Fruit fly (Drosophila melanogaster) whole organism, wandering third instar larva: ENCODE measurements around the gene Pnn.
A peak's percentile ranks its signal among the peaks of the same experiment; 100 is the strongest.

Experiments used
- Abd-B ChIP-seq: fragments of >200 bp; optimal IDR thresholded peaks from 2 replicates; lab custom pipeline; 2017; ENCODE audit warnings: missing biosample characterization, missing genetic modification characterization
- CG9705 ChIP-seq: fragments of 200-800 bp; sonication (Bioruptor generic); optimal IDR thresholded peaks from 2 replicates; lab custom pipeline; 2018; ENCODE audit warnings: missing biosample characterization, mild to moderate bottlenecking, missing genetic modification characterization
- CrebA ChIP-seq: fragments of 200-800 bp; sonication (Bioruptor generic); optimal IDR thresholded peaks from 2 replicates; lab custom pipeline; 2016; ENCODE audit warnings: missing biosample characterization, mild to moderate bottlenecking, missing genetic modification characterization, borderline replicate concordance
- Dfd ChIP-seq: fragments of >200 bp; optimal IDR thresholded peaks from 2 replicates; lab custom pipeline; 2017; ENCODE audit warnings: missing biosample characterization, missing genetic modification characterization
- Dif ChIP-seq: fragments of 200-275, 200-300 bp; sonication (Bioruptor generic); optimal IDR thresholded peaks from 2 replicates; lab custom pipeline; 2018; ENCODE audit warnings: missing biosample characterization, missing genetic modification characterization; ENCODE audit not compliant: partially characterized antibody
- Hnf4 ChIP-seq: fragments of 200-800 bp; sonication (Bioruptor generic); optimal IDR thresholded peaks from 2 replicates; lab custom pipeline; 2016; ENCODE audit warnings: missing biosample characterization, mild to moderate bottlenecking, missing genetic modification characterization
- Hr78 ChIP-seq: fragments of >200 bp; optimal IDR thresholded peaks from 2 replicates; lab custom pipeline; 2017; ENCODE audit warnings: missing biosample characterization, missing genetic modification characterization
- Hr83 ChIP-seq: fragments of 200-300 bp; sonication (Bioruptor generic); optimal IDR thresholded peaks from 2 replicates; lab custom pipeline; 2016; ENCODE audit warnings: missing biosample characterization, mild to moderate bottlenecking, missing genetic modification characterization, moderate library complexity; ENCODE audit not compliant: poor library complexity, severe bottlenecking
- Jra ChIP-seq: sonication (Bioruptor generic); optimal IDR thresholded peaks from 2 replicates; lab custom pipeline; 2016; ENCODE audit warnings: missing biosample characterization, missing genetic modification characterization
- Myc ChIP-seq: fragments of >200 bp; optimal IDR thresholded peaks from 2 replicates; lab custom pipeline; 2017
- N ChIP-seq: fragments of >200 bp; optimal IDR thresholded peaks from 2 replicates; lab custom pipeline; 2018; ENCODE audit warnings: missing biosample characterization, missing external identifiers, missing genetic modification characterization
- OdsH ChIP-seq: fragments of 200-800 bp; sonication (Bioruptor generic); optimal IDR thresholded peaks from 2 replicates; lab custom pipeline; 2016; ENCODE audit warnings: missing biosample characterization, mild to moderate bottlenecking, missing genetic modification characterization
- Rel ChIP-seq, 2 experiments: fragments of 200-800 bp; sonication (Bioruptor generic) in 1 of 2; optimal IDR thresholded peaks; 2 replicates in 1 of 2; 3 replicates in 1 of 2; lab custom pipeline; 2016 to 2019; ENCODE audit warnings: mild to moderate bottlenecking in 2 of 2, missing biosample characterization in 2 of 2, missing genetic modification characterization in 2 of 2, moderate library complexity in 1 of 2
- Sp1 ChIP-seq: fragments of 200-800 bp; sonication (Bioruptor generic); optimal IDR thresholded peaks from 3 replicates; lab custom pipeline; 2019; ENCODE audit warnings: missing biosample characterization, mild to moderate bottlenecking, missing genetic modification characterization, moderate library complexity
- Vsx2 ChIP-seq: fragments of 200-300, 225-300 bp; sonication (Bioruptor generic); optimal IDR thresholded peaks from 2 replicates; lab custom pipeline; 2018; ENCODE audit warnings: missing biosample characterization, missing genetic modification characterization; ENCODE audit not compliant: partially characterized antibody
- br ChIP-seq: fragments of 200-800 bp; sonication (Bioruptor generic); optimal IDR thresholded peaks from 2 replicates; lab custom pipeline; 2016; ENCODE audit warnings: missing biosample characterization, missing genetic modification characterization
- dl ChIP-seq, 2 experiments: fragments of 175-275, 200-275 bp in 1 of 2; fragments of 200-275 bp in 1 of 2; sonication (Bioruptor generic); optimal IDR thresholded peaks; lab custom pipeline; 2018; ENCODE audit warnings: mild to moderate bottlenecking in 2 of 2, missing biosample characterization in 2 of 2, missing genetic modification characterization in 2 of 2, moderate library complexity in 2 of 2; ENCODE audit not compliant: partially characterized antibody in 2 of 2, insufficient read depth in 1 of 2
- dmrt93B ChIP-seq: fragments of 200-800 bp; sonication (Bioruptor generic); optimal IDR thresholded peaks from 2 replicates; lab custom pipeline; 2018; ENCODE audit warnings: missing biosample characterization, mild to moderate bottlenecking, missing genetic modification characterization
- dsf ChIP-seq: sonication (Bioruptor generic); optimal IDR thresholded peaks from 2 replicates; lab custom pipeline; 2016; ENCODE audit warnings: missing biosample characterization, missing genetic modification characterization, borderline replicate concordance
- ey ChIP-seq: fragments of 200-800 bp; sonication (Bioruptor generic); optimal IDR thresholded peaks from 2 replicates; lab custom pipeline; 2016; ENCODE audit warnings: missing biosample characterization, missing genetic modification characterization
- foxo ChIP-seq, 2 experiments: fragments of 200-800 bp; sonication (Bioruptor generic); optimal IDR thresholded peaks; 2 replicates in 1 of 2; 3 replicates in 1 of 2; lab custom pipeline; 2016 to 2017; ENCODE audit warnings: missing biosample characterization in 2 of 2, missing genetic modification characterization in 2 of 2
- fru ChIP-seq: fragments of 200-800 bp; sonication (Bioruptor generic); optimal IDR thresholded peaks from 3 replicates; lab custom pipeline; 2016; ENCODE audit warnings: missing biosample characterization, mild to moderate bottlenecking, missing genetic modification characterization
- h ChIP-seq: fragments of 200-800 bp; sonication (Bioruptor generic); optimal IDR thresholded peaks from 3 replicates; lab custom pipeline; 2016; ENCODE audit warnings: missing biosample characterization, mild to moderate bottlenecking, missing genetic modification characterization
- jim ChIP-seq: fragments of 175-275, 200-325 bp; sonication (Bioruptor generic); optimal IDR thresholded peaks from 2 replicates; lab custom pipeline; 2016; ENCODE audit warnings: missing biosample characterization, mild to moderate bottlenecking, missing genetic modification characterization
- pan ChIP-seq: fragments of >200 bp; optimal IDR thresholded peaks from 2 replicates; lab custom pipeline; 2017
- psq ChIP-seq: fragments of 200-800 bp; sonication (Bioruptor generic); optimal IDR thresholded peaks from 3 replicates; lab custom pipeline; 2017; ENCODE audit warnings: missing biosample characterization, mild to moderate bottlenecking, missing genetic modification characterization, moderate library complexity
- rgr ChIP-seq: fragments of 200-800 bp; sonication (Bioruptor generic); optimal IDR thresholded peaks from 3 replicates; lab custom pipeline; 2016; ENCODE audit warnings: missing biosample characterization, mild to moderate bottlenecking, missing genetic modification characterization
- sage ChIP-seq: fragments of 200-800 bp; sonication (Bioruptor generic); optimal IDR thresholded peaks from 2 replicates; lab custom pipeline; 2016; ENCODE audit warnings: missing biosample characterization, mild to moderate bottlenecking, missing genetic modification characterization
- sv ChIP-seq: fragments of 200-800 bp; sonication (Bioruptor generic); optimal IDR thresholded peaks from 3 replicates; lab custom pipeline; 2016; ENCODE audit warnings: missing biosample characterization, missing genetic modification characterization
- tai ChIP-seq: sonication (Bioruptor generic); optimal IDR thresholded peaks from 2 replicates; lab custom pipeline; 2016; ENCODE audit warnings: missing biosample characterization, missing genetic modification characterization
- usp ChIP-seq: fragments of >200 bp; optimal IDR thresholded peaks from 2 replicates; lab custom pipeline; 2017; ENCODE audit warnings: missing biosample characterization, missing genetic modification characterization

Pnn gene

dm6 chr3R:9704183-9705007 is 36.3 kb upstream of the Pnn start:
- TF ChIP-seq Rel (GFP tag; optimal IDR thresholded peaks at IDR 0.05; lab: Kevin White, UChicago) = no peak
- peak; percentile 77 for TF ChIP-seq Rel (tag; optimal IDR thresholded peaks at IDR 0.05; lab: Kevin White, UChicago)
- peak; percentile 62 for TF ChIP-seq Jra
- TF ChIP-seq foxo (GFP tag; optimal IDR thresholded peaks at IDR 0.05; lab: Kevin White, UChicago) = peak in 1 of 2 experiments; percentile 47
- TF ChIP-seq OdsH = no peak
- no peak for TF ChIP-seq CrebA
- TF ChIP-seq br = no peak
- TF ChIP-seq N = peak; percentile 80
- TF ChIP-seq Hr83 (GFP tag; lab: Kevin White, UChicago) = peak; percentile 70
- peak; percentile 62 for TF ChIP-seq h
- peak; percentile 23 for TF ChIP-seq Hr78 (GFP tag; lab: Kevin White, UChicago)
- peak; percentile 23 for TF ChIP-seq rgr (GFP tag; lab: Kevin White, UChicago)
- TF ChIP-seq Vsx2 (GFP tag; lab: Kevin White, UChicago) = no peak
- no peak for TF ChIP-seq ey (GFP tag; lab: Kevin White, UChicago)
- TF ChIP-seq Sp1 (GFP tag; lab: Kevin White, UChicago) = no peak
- TF ChIP-seq psq (GFP tag; lab: Kevin White, UChicago) = peak; percentile 6
- no peak for TF ChIP-seq pan (lab: Kevin White, UChicago)
- peak in 1 of 2 experiments; percentile 75 for TF ChIP-seq dl (GFP tag; optimal IDR thresholded peaks at IDR 0.05; lab: Kevin White, UChicago; ENCODE audit: insufficient read depth in 1 of 2, partially characterized antibody in 2 of 2)
- no peak for TF ChIP-seq dmrt93B (GFP tag; lab: Kevin White, UChicago)
- TF ChIP-seq Hnf4 (GFP tag; lab: Kevin White, UChicago) = no peak
- TF ChIP-seq Dfd (GFP tag; lab: Kevin White, UChicago) = peak; percentile 77
- no peak for TF ChIP-seq jim (GFP tag; lab: Kevin White, UChicago)
- TF ChIP-seq Dif (GFP tag; lab: Kevin White, UChicago) = peak; percentile 70
- no peak for TF ChIP-seq Myc (lab: Kevin White, UChicago)

- TF ChIP-seq dsf (GFP tag; lab: Kevin White, UChicago) (no peak), sage (GFP tag; lab: Kevin White, UChicago) (no peak), CG9705 (GFP tag; lab: Kevin White, UChicago) (no peak), rgr (GFP tag; lab: Kevin White, UChicago) (peak; percentile 57), Sp1 (GFP tag; lab: Kevin White, UChicago) (peak; percentile 57), jim (GFP tag; lab: Kevin White, UChicago) (peak; percentile 95), Dif (GFP tag; lab: Kevin White, UChicago) (peak; percentile 56), dmrt93B (GFP tag; lab: Kevin White, UChicago) (no peak), Myc (lab: Kevin White, UChicago) (peak; percentile 86), Rel (GFP tag; optimal IDR thresholded peaks at IDR 0.05; lab: Kevin White, UChicago) (no peak), Rel (tag; optimal IDR thresholded peaks at IDR 0.05; lab: Kevin White, UChicago) (peak; percentile 61), fru (peak; percentile 71), Hr83 (GFP tag; lab: Kevin White, UChicago) (peak; percentile 77), h (peak; percentile 57), sv (GFP tag; lab: Kevin White, UChicago) (peak; percentile 38), tai (GFP tag; lab: Kevin White, UChicago) (no peak), OdsH (peak; percentile 5)
These were observed 35.6 kb upstream of the Pnn start, which contains the start of gene Unc-115a for dm6 chr3R:9705008-9705628. Unc-115a (minus strand) TSS chr3R:9705417.

dm6 chr3R:9710228-9710627 is 30.5 kb upstream of the Pnn start:
- no peak for TF ChIP-seq usp (GFP tag; lab: Kevin White, UChicago)
- TF ChIP-seq sv (GFP tag; lab: Kevin White, UChicago) = no peak
- no peak for TF ChIP-seq foxo (GFP tag; optimal IDR thresholded peaks at IDR 0.05; lab: Kevin White, UChicago)
- no peak for TF ChIP-seq psq (GFP tag; lab: Kevin White, UChicago)
- TF ChIP-seq Abd-B (GFP tag; lab: Kevin White, UChicago) = no peak
- TF ChIP-seq Sp1 (GFP tag; lab: Kevin White, UChicago) = no peak
- TF ChIP-seq br = no peak
- TF ChIP-seq dsf (GFP tag; lab: Kevin White, UChicago) = no peak
- no peak for TF ChIP-seq Myc (lab: Kevin White, UChicago)
- TF ChIP-seq Hnf4 (GFP tag; lab: Kevin White, UChicago) = no peak
